Fruit fly (Drosophila melanogaster) whole organism, embryonic: ENCODE measurements around the gene Gcn5.

Experiments
- Atf6 ChIP-seq: fragments of 200-800 bp; sonication (Bioruptor generic); IDR thresholded peaks from 2 replicates; pipeline ENCODE4 v1.3.6; 2022; ENCODE audit warnings: missing biosample characterization, missing genetic modification characterization
- CG10147 ChIP-seq: fragments of 200-800 bp; sonication (Bioruptor generic); optimal IDR thresholded peaks from 2 replicates; lab custom pipeline; 2019; ENCODE audit warnings: missing biosample characterization, mild to moderate bottlenecking, missing genetic modification characterization, moderate library complexity
- CG10267 ChIP-seq: fragments of 200-800 bp; sonication (Bioruptor generic); optimal IDR thresholded peaks from 2 replicates; lab custom pipeline; 2018; ENCODE audit warnings: missing biosample characterization, mild to moderate bottlenecking, missing genetic modification characterization, moderate library complexity
- CG10979 ChIP-seq: fragments of 200-800 bp; sonication (Bioruptor generic); optimal IDR thresholded peaks from 2 replicates; lab custom pipeline; 2018; ENCODE audit warnings: missing biosample characterization, mild to moderate bottlenecking, missing genetic modification characterization, moderate library complexity
- CG11723 ChIP-seq: fragments of 200-800 bp; sonication (Bioruptor generic); optimal IDR thresholded peaks from 2 replicates; lab custom pipeline; 2017; ENCODE audit warnings: missing biosample characterization, mild to moderate bottlenecking, missing genetic modification characterization
- CG1233 ChIP-seq: fragments of 200-800 bp; sonication (Bioruptor generic); optimal IDR thresholded peaks from 4 replicates; lab custom pipeline; 2018; ENCODE audit warnings: missing biosample characterization, mild to moderate bottlenecking, missing genetic modification characterization
- CG14014 ChIP-seq: fragments of 200-800 bp; sonication (Bioruptor generic); IDR thresholded peaks from 2 replicates; pipeline ENCODE4 v1.3.6; 2022; ENCODE audit warnings: missing biosample characterization, missing genetic modification characterization
- CG17568 ChIP-seq: fragments of 200-800 bp; sonication (Bioruptor generic); optimal IDR thresholded peaks from 2 replicates; lab custom pipeline; 2018; ENCODE audit warnings: missing biosample characterization, mild to moderate bottlenecking, missing genetic modification characterization, moderate library complexity
- CG17612 ChIP-seq: fragments of 200-800 bp; sonication (Bioruptor generic); IDR thresholded peaks from 2 replicates; pipeline ENCODE4 v1.3.6; 2022; ENCODE audit warnings: missing biosample characterization, missing genetic modification characterization
- CG34422 ChIP-seq: fragments of 200-800 bp; sonication (Bioruptor generic); IDR thresholded peaks from 3 replicates; pipeline ENCODE4 v1.3.6; 2022; ENCODE audit warnings: missing biosample characterization, missing genetic modification characterization
- CG43689 ChIP-seq: fragments of 200-800 bp; sonication (Bioruptor generic); IDR thresholded peaks from 2 replicates; pipeline ENCODE4 v1.3.6; 2022; ENCODE audit warnings: missing biosample characterization, missing genetic modification characterization
- CG4730 ChIP-seq: fragments of 200-800 bp; sonication (Bioruptor generic); IDR thresholded peaks from 2 replicates; pipeline ENCODE4 v1.3.6; 2022; ENCODE audit warnings: missing biosample characterization, missing genetic modification characterization
- CG6683 ChIP-seq: fragments of 200-800 bp; sonication (Bioruptor generic); optimal IDR thresholded peaks from 2 replicates; lab custom pipeline; 2017; ENCODE audit warnings: missing biosample characterization, mild to moderate bottlenecking, missing genetic modification characterization, missing genetic modification reagents
- CG6854 ChIP-seq: fragments of 200-800 bp; sonication (Bioruptor generic); optimal IDR thresholded peaks from 3 replicates; lab custom pipeline; 2017; ENCODE audit warnings: missing biosample characterization, mild to moderate bottlenecking, missing genetic modification characterization
- CG7372 ChIP-seq: fragments of 200-800 bp; sonication (Bioruptor generic); IDR thresholded peaks from 2 replicates; pipeline ENCODE4 v1.3.6; 2022; ENCODE audit warnings: missing biosample characterization, missing genetic modification characterization
- CG8290 ChIP-seq, 3 experiments: fragments of 200-800 bp; sonication (Bioruptor generic); optimal IDR thresholded peaks; 2 replicates each; lab custom pipeline; 2016 to 2019; ENCODE audit warnings: missing biosample characterization in 3 of 3, missing genetic modification characterization in 3 of 3, mild to moderate bottlenecking in 2 of 3, moderate library complexity in 1 of 3
- CG8478 ChIP-seq: fragments of >200 bp; optimal IDR thresholded peaks from 2 replicates; lab custom pipeline; 2018
- D ChIP-seq, 2 experiments: fragments of 200-800 bp in 1 of 2; fragments of >200 bp in 1 of 2; sonication (Bioruptor generic) in 1 of 2; optimal IDR thresholded peaks; 2 replicates in 1 of 2; 3 replicates in 1 of 2; lab custom pipeline; 2017; ENCODE audit warnings: mild to moderate bottlenecking in 1 of 2, missing biosample characterization in 1 of 2, missing genetic modification characterization in 1 of 2, missing genetic modification reagents in 1 of 2
- Dp ChIP-seq: fragments of 200-800 bp; sonication (Bioruptor generic); optimal IDR thresholded peaks from 2 replicates; lab custom pipeline; 2018; ENCODE audit warnings: missing biosample characterization, mild to moderate bottlenecking, missing genetic modification characterization, moderate library complexity
- Fer2 ChIP-seq: fragments of 200-800 bp; sonication (Bioruptor generic); optimal IDR thresholded peaks from 2 replicates; lab custom pipeline; 2018; ENCODE audit warnings: missing biosample characterization, mild to moderate bottlenecking, missing genetic modification characterization, moderate library complexity
- HmgZ ChIP-seq: fragments of 200-800 bp; sonication (Bioruptor generic); optimal IDR thresholded peaks from 2 replicates; lab custom pipeline; 2018; ENCODE audit warnings: missing biosample characterization, mild to moderate bottlenecking, missing genetic modification characterization
- Lim3 ChIP-seq: fragments of 200-800 bp; sonication (Bioruptor generic); IDR thresholded peaks from 2 replicates; pipeline ENCODE4 v1.3.6; 2022; ENCODE audit warnings: missing biosample characterization, missing genetic modification characterization
- Rfx ChIP-seq: fragments of 200-800 bp; sonication (Bioruptor generic); IDR thresholded peaks from 2 replicates; pipeline ENCODE4 v1.3.6; 2022; ENCODE audit warnings: missing biosample characterization, missing genetic modification characterization
- Side ChIP-seq: fragments of 200-800 bp; sonication (Bioruptor generic); optimal IDR thresholded peaks from 2 replicates; lab custom pipeline; 2016; ENCODE audit warnings: missing biosample characterization, missing genetic modification characterization
- Sin3A ChIP-seq: fragments of >200 bp; optimal IDR thresholded peaks from 2 replicates; lab custom pipeline; 2018
- Vsx1 ChIP-seq: fragments of 200-800 bp; sonication (Bioruptor generic); optimal IDR thresholded peaks from 2 replicates; lab custom pipeline; 2017; ENCODE audit warnings: missing biosample characterization, mild to moderate bottlenecking, missing genetic modification characterization, missing genetic modification reagents
- aop ChIP-seq: fragments of 200-800 bp; sonication (Bioruptor generic); IDR thresholded peaks from 2 replicates; pipeline ENCODE4 v1.3.6; 2022; ENCODE audit warnings: missing biosample characterization, missing genetic modification characterization
- br ChIP-seq: fragments of >200 bp; optimal IDR thresholded peaks from 2 replicates; lab custom pipeline; 2017
- cg ChIP-seq: fragments of 200-800 bp; sonication (Bioruptor generic); optimal IDR thresholded peaks from 3 replicates; lab custom pipeline; 2019; ENCODE audit warnings: missing biosample characterization, mild to moderate bottlenecking, missing genetic modification characterization, moderate library complexity
- chif ChIP-seq, 2 experiments: fragments of 200-800 bp; sonication (Bioruptor generic); optimal IDR thresholded peaks; 3 replicates each; lab custom pipeline; 2016; ENCODE audit warnings: missing biosample characterization in 2 of 2, missing genetic modification characterization in 2 of 2
- da ChIP-seq: fragments of 200-800 bp; sonication (Bioruptor generic); optimal IDR thresholded peaks from 2 replicates; lab custom pipeline; 2016; ENCODE audit warnings: missing biosample characterization, missing genetic modification characterization
- fu2 ChIP-seq: fragments of 200-800 bp; sonication (Bioruptor generic); optimal IDR thresholded peaks from 2 replicates; lab custom pipeline; 2016; ENCODE audit warnings: missing biosample characterization, missing genetic modification characterization
- grn ChIP-seq: fragments of 200-800 bp; sonication (Bioruptor generic); optimal IDR thresholded peaks from 3 replicates; lab custom pipeline; 2017; ENCODE audit warnings: missing biosample characterization, missing genetic modification characterization
- knrl ChIP-seq: fragments of 200-800 bp; sonication (Bioruptor generic); IDR thresholded peaks from 3 replicates; pipeline ENCODE4 v1.3.6; 2022; ENCODE audit warnings: missing biosample characterization, missing genetic modification characterization; ENCODE audit not compliant: partially characterized antibody
- odd ChIP-seq: fragments of 200-800 bp; sonication (Bioruptor generic); optimal IDR thresholded peaks from 2 replicates; lab custom pipeline; 2017; ENCODE audit warnings: missing biosample characterization, mild to moderate bottlenecking, missing genetic modification characterization
- org-1 ChIP-seq: fragments of 200-800 bp; sonication (Bioruptor generic); optimal IDR thresholded peaks from 2 replicates; lab custom pipeline; 2017; ENCODE audit warnings: missing biosample characterization, missing genetic modification characterization
- pan ChIP-seq, 4 experiments: fragments of >200 bp in 3 of 4; fragments of 200-800 bp in 1 of 4; sonication (Bioruptor generic) in 1 of 4; optimal IDR thresholded peaks in 3 of 4; IDR thresholded peaks in 1 of 4; 2 replicates each; pipeline versions ENCODE4 v1.3.6 to Lab custom; 2017 to 2022; ENCODE audit warnings: missing biosample characterization in 2 of 4, missing genetic modification characterization in 2 of 4, mixed read lengths in 1 of 4
- scrt ChIP-seq: fragments of 200-800 bp; sonication (Bioruptor generic); optimal IDR thresholded peaks from 2 replicates; lab custom pipeline; 2018; ENCODE audit warnings: missing biosample characterization, mild to moderate bottlenecking, missing genetic modification characterization, moderate library complexity
- sens ChIP-seq: fragments of 200-800 bp; sonication (Bioruptor generic); peaks from one replicate; lab custom pipeline; 2016; ENCODE audit warnings: missing biosample characterization, missing genetic modification characterization
- seq ChIP-seq: fragments of 200-800 bp; sonication (Bioruptor generic); IDR thresholded peaks from 2 replicates; pipeline ENCODE4 v1.3.6; 2022; ENCODE audit warnings: missing biosample characterization, missing genetic modification characterization
- so ChIP-seq: fragments of 200-800 bp; sonication (Bioruptor generic); IDR thresholded peaks from 3 replicates; pipeline ENCODE4 v1.3.6; 2022; ENCODE audit warnings: missing biosample characterization, missing genetic modification characterization
- z ChIP-seq: fragments of 200-800 bp; sonication (Bioruptor generic); IDR thresholded peaks from 3 replicates; pipeline ENCODE4 v1.3.6; 2022; ENCODE audit warnings: missing biosample characterization, missing genetic modification characterization

Gene Gcn5

DNA sequence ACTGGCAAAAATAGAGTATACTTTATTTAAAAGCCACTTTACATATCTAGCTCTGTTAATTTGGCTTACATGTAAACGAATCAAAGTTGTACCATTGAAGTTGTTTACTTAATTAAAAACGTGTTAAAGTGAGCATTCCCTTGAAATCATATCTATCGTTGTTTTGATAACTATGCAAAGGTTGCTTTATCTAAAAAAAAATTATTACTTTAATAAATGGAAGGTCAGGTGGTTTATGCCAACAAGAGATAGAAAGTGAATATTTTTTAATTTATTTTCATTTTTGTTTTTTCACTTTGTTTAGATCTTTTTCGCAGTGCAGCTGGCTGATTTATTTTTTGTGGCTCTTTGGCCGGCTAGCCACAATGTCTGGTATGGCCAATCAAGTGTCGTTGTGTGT lies 40.9 kb downstream of the Gcn5 start (continued):
- TF ChIP-seq Dp (GFP tag; lab: Kevin White, UChicago) = no peak
- peak; percentile 50 for TF ChIP-seq org-1 (GFP tag; lab: Kevin White, UChicago)
- TF ChIP-seq z (GFP tag; lab: Robert Waterston, UW) = no peak
- no peak for TF ChIP-seq grn (GFP tag; lab: Kevin White, UChicago)
- TF ChIP-seq fu2 (GFP tag; lab: Kevin White, UChicago) = peak; percentile 26
- TF ChIP-seq da (GFP tag; lab: Kevin White, UChicago) = peak; percentile 15
- peak; percentile 47 to 65 for TF ChIP-seq chif (GFP tag; optimal IDR thresholded peaks at IDR 0.05; lab: Kevin White, UChicago)
- TF ChIP-seq seq = peak; percentile 61
- no peak; the same call in 1 of the 2 replicates for TF ChIP-seq CG17612
- peak; percentile 95 for TF ChIP-seq sens (GFP tag; lab: Kevin White, UChicago)
- TF ChIP-seq CG43689 (GFP tag; lab: Robert Waterston, UW) = 0 out of 2 replicates have a peak, but pooled peaks have one; percentile 38
- no peak for TF ChIP-seq knrl (GFP tag; lab: Robert Waterston, UW)
- no peak for TF ChIP-seq cg (GFP tag; lab: Kevin White, UChicago)
- no peak for TF ChIP-seq br (lab: Kevin White, UChicago)
- TF ChIP-seq CG11723 (GFP tag; lab: Kevin White, UChicago) = peak; percentile 47
- peak; percentile 19 for TF ChIP-seq CG6683 (GFP tag; lab: Kevin White, UChicago)
- no peak for TF ChIP-seq CG8290 (GFP tag; optimal IDR thresholded peaks at IDR 0.05; lab: Kevin White, UChicago)
- TF ChIP-seq CG8290 (tag; optimal IDR thresholded peaks at IDR 0.05; lab: Kevin White, UChicago) = no peak
- peak; percentile 41 for TF ChIP-seq CG7372 (GFP tag; lab: Robert Waterston, UW)
- peak; percentile 46 for TF ChIP-seq scrt (GFP tag; lab: Kevin White, UChicago)
- TF ChIP-seq CG17568 = peak; percentile 33
- peak; percentile 14 for TF ChIP-seq CG10267 (tag; lab: Kevin White, UChicago)
- peak; percentile 80 for TF ChIP-seq CG10979 (tag; lab: Kevin White, UChicago)
- peak; percentile 72; the same call in 2 of the 3 replicates for TF ChIP-seq so (GFP tag; lab: Robert Waterston, UW)
- no peak for TF ChIP-seq D (optimal IDR thresholded peaks at IDR 0.05; lab: Kevin White, UChicago)
- TF ChIP-seq D (GFP tag; optimal IDR thresholded peaks at IDR 0.05; lab: Kevin White, UChicago) = peak; percentile 84
- peak; percentile 72 for TF ChIP-seq CG10147 (GFP tag; lab: Kevin White, UChicago)
- peak; percentile 58; the same call in 1 of the 2 replicates for TF ChIP-seq Atf6 (GFP tag; lab: Robert Waterston, UW)
- TF ChIP-seq Lim3 (GFP tag; lab: Robert Waterston, UW) = 0 out of 2 replicates have a peak, but pooled peaks have one; percentile 14
- TF ChIP-seq Fer2 (tag; lab: Kevin White, UChicago) = peak; percentile 27
- TF ChIP-seq CG8478 = no peak
- TF ChIP-seq CG34422 (GFP tag; lab: Robert Waterston, UW) = peak; percentile 64; the same call in 2 of the 3 replicates
- peak; percentile 34; the same call in 1 of the 2 replicates for TF ChIP-seq CG4730
- TF ChIP-seq aop (GFP tag; lab: Robert Waterston, UW) = no peak
- no peak for TF ChIP-seq Sin3A (lab: Kevin White, UChicago)
- peak; percentile 71 for TF ChIP-seq CG14014 (GFP tag; lab: Robert Waterston, UW)
- TF ChIP-seq CG6854 = peak; percentile 23
- no peak for TF ChIP-seq pan (optimal IDR thresholded peaks at IDR 0.05; lab: Kevin White, UChicago)
- TF ChIP-seq pan (GFP tag; optimal IDR thresholded peaks at IDR 0.05 in 1 of 2, IDR thresholded peaks at IDR 0.05 in 1 of 2) = peak in 1 of 2 experiments; percentile 56
- peak; percentile 70 for TF ChIP-seq CG1233 (GFP tag; lab: Kevin White, UChicago)
- peak; percentile 23 for TF ChIP-seq Side
- peak; percentile 24 for TF ChIP-seq HmgZ (tag; lab: Kevin White, UChicago)
- TF ChIP-seq Rfx (GFP tag; lab: Robert Waterston, UW) = peak; percentile 47; the same call in 1 of the 2 replicates
- TF ChIP-seq odd = peak; percentile 76
- peak; percentile 62 for TF ChIP-seq Vsx1
